Worm (Caenorhabditis elegans) whole organism, L4/young adult: ENCODE data around the gene Y7A5A.10.

Experiments used
- dao-5 ChIP-seq: sonication (generic microtip); optimal IDR thresholded peaks from 2 replicates; lab custom pipeline; 2016; ENCODE audit warnings: missing genotype, missing genetic modification characterization, moderate library complexity, missing compliant biosample characterization
- him-1 ChIP-seq: sonication (generic microtip); optimal IDR thresholded peaks from 2 replicates; lab custom pipeline; 2016; ENCODE audit warnings: missing genotype, missing genetic modification reagents, missing genetic modification characterization, missing compliant biosample characterization

DNA sequence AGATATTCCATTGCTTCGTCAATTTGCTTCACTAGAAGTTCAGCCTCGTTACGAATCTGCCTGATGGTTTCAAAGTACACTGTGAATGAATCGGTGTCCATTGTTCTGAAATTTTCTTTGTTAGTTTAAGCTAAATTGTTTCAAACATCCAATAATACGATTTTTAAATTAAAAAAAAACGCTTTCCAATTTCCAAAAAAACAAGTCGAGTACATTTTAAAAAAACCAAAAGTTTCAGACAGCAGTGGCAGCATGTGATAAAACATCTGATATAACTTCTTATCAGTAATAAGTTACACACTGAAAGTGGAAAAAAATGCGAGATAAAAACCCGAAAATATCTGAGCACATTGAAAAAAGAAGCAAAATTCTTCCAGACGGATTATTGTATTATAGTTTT, 4.7 kb upstream of the Y7A5A.10 start, which contains the start of gene Y7A5A.6:
- TF ChIP-seq dao-5 (tag; lab: Kevin White, UChicago): no peak
- TF ChIP-seq him-1: no peak
